Worm (Caenorhabditis elegans) whole organism, L4 larva: Measurements from ENCODE around the gene gsto-2.

Source experiments
- F49E8.2 ChIP-seq: sonication (generic microtip); optimal IDR thresholded peaks from 2 replicates; lab custom pipeline; 2016; ENCODE audit warnings: missing compliant biosample characterization, mild to moderate bottlenecking, missing genetic modification characterization, borderline replicate concordance
- aha-1 ChIP-seq: fragments of 150-350 bp; peaks from one replicate; lab custom pipeline; 2014; ENCODE audit warnings: missing biosample characterization, missing genetic modification characterization
- ama-1 ChIP-seq: fragments of 150-350 bp; optimal IDR thresholded peaks from 2 replicates; lab custom pipeline; 2014; ENCODE audit warnings: inconsistent platforms, mixed read lengths
- ceh-44 ChIP-seq: fragments of 200-800 bp; sonication (Bioruptor generic); IDR thresholded peaks from 2 replicates; pipeline ENCODE4 v1.3.6; 2022; ENCODE audit warnings: missing genetic modification reagents, missing genetic modification characterization, missing compliant biosample characterization
- ces-1 ChIP-seq: fragments of 150-350 bp; sonication (generic microtip); optimal IDR thresholded peaks from 4 replicates; lab custom pipeline; 2014; ENCODE audit warnings: missing biosample characterization, missing genetic modification reagents, missing genetic modification characterization
- ctbp-1 ChIP-seq: fragments of 200-800 bp; sonication (Bioruptor generic); IDR thresholded peaks from 2 replicates; pipeline ENCODE4 v1.3.6; 2022; ENCODE audit warnings: missing genetic modification reagents, missing genetic modification characterization, missing compliant biosample characterization
- daf-16 ChIP-seq, 3 experiments: sonication (generic microtip); optimal IDR thresholded peaks; 2 replicates each; lab custom pipeline; 2016 to 2017; ENCODE audit warnings: missing genetic modification characterization in 3 of 3, missing genetic modification reagents in 3 of 3, mild to moderate bottlenecking in 2 of 3, missing compliant biosample characterization in 2 of 3, missing biosample characterization in 1 of 3, moderate library complexity in 1 of 3
- daf-19 ChIP-seq: fragments of 200-800 bp; sonication (Bioruptor generic); conservative IDR thresholded peaks from 2 replicates; pipeline ENCODE4 v1.3.6; 2022; ENCODE audit warnings: missing genetic modification characterization, missing compliant biosample characterization
- dve-1 ChIP-seq: sonication (generic microtip); optimal IDR thresholded peaks from 2 replicates; lab custom pipeline; 2017; ENCODE audit warnings: antibody characterized with exemption, mild to moderate bottlenecking, missing genetic modification characterization, missing compliant biosample characterization; ENCODE audit not compliant: insufficient read depth
- fkh-10 ChIP-seq: fragments of 150-350 bp; optimal IDR thresholded peaks from 2 replicates; lab custom pipeline; 2014; ENCODE audit warnings: missing biosample characterization, missing genetic modification reagents, missing genetic modification characterization
- hif-1 ChIP-seq, 2 experiments: sonication (generic microtip); optimal IDR thresholded peaks; 2 replicates each; lab custom pipeline; 2016 to 2017; ENCODE audit warnings: missing compliant biosample characterization in 2 of 2, missing genetic modification characterization in 2 of 2, missing genetic modification reagents in 2 of 2, missing genotype in 2 of 2, mild to moderate bottlenecking in 1 of 2
- hlh-11 ChIP-seq: fragments of 200-800 bp; sonication (Bioruptor generic); optimal IDR thresholded peaks from 2 replicates; lab custom pipeline; 2018; ENCODE audit warnings: mild to moderate bottlenecking, missing genetic modification characterization, missing compliant biosample characterization
- jun-1 ChIP-seq: fragments of 150-350 bp; optimal IDR thresholded peaks from 2 replicates; lab custom pipeline; 2014; ENCODE audit warnings: missing biosample characterization, missing genetic modification reagents, missing genetic modification characterization
- lin-15B ChIP-seq: fragments of 150-350 bp; sonication (generic microtip); optimal IDR thresholded peaks from 3 replicates; lab custom pipeline; 2014; ENCODE audit warnings: missing biosample characterization, missing genetic modification characterization
- lin-38 ChIP-seq: fragments of 200-800 bp; sonication (Bioruptor generic); IDR thresholded peaks from 2 replicates; pipeline ENCODE4 v1.3.6; 2022; ENCODE audit warnings: missing genetic modification reagents, missing genetic modification characterization, missing compliant biosample characterization
- mdt-29 ChIP-seq: fragments of 200-800 bp; sonication (Bioruptor generic); IDR thresholded peaks from 2 replicates; pipeline ENCODE4 v1.3.6; 2022; ENCODE audit warnings: missing genetic modification reagents, missing genetic modification characterization, missing compliant biosample characterization
- mxl-2 ChIP-seq: fragments of 200-800 bp; sonication (Bioruptor generic); conservative IDR thresholded peaks from 2 replicates; pipeline ENCODE4 v1.3.6; 2022; ENCODE audit warnings: missing genetic modification reagents, missing genetic modification characterization, missing compliant biosample characterization
- mxl-3 ChIP-seq: fragments of 200-800 bp; sonication (Bioruptor generic); optimal IDR thresholded peaks from 2 replicates; lab custom pipeline; 2018; ENCODE audit warnings: mild to moderate bottlenecking, missing genetic modification characterization, missing compliant biosample characterization
- nhr-111 ChIP-seq: fragments of 200-800 bp; sonication (Bioruptor generic); optimal IDR thresholded peaks from 2 replicates; lab custom pipeline; 2018; ENCODE audit warnings: mild to moderate bottlenecking, missing genetic modification characterization, missing compliant biosample characterization
- nhr-28 ChIP-seq: fragments of 150-350 bp; optimal IDR thresholded peaks from 2 replicates; lab custom pipeline; 2014; ENCODE audit warnings: missing biosample characterization, missing genetic modification characterization
- nhr-42 ChIP-seq: fragments of 200-800 bp; sonication (Bioruptor generic); IDR thresholded peaks from 2 replicates; pipeline ENCODE4 v1.3.6; 2022; ENCODE audit warnings: missing genetic modification characterization, missing compliant biosample characterization
- nhr-76 ChIP-seq: fragments of 150-350 bp; optimal IDR thresholded peaks from 2 replicates; lab custom pipeline; 2014; ENCODE audit warnings: missing biosample characterization, missing genetic modification characterization
- pha-4 ChIP-seq, 2 experiments: fragments of 150-350 bp in 1 of 2; fragments of 200-800 bp in 1 of 2; sonication (Bioruptor generic) in 1 of 2; IDR thresholded peaks in 1 of 2; optimal IDR thresholded peaks in 1 of 2; 2 replicates each; pipeline versions ENCODE4 v1.3.6 to Lab custom; 2014 to 2022; ENCODE audit warnings: missing genetic modification characterization in 2 of 2, missing genetic modification reagents in 2 of 2, missing biosample characterization in 1 of 2, missing compliant biosample characterization in 1 of 2
- spr-1 ChIP-seq: sonication (generic microtip); optimal IDR thresholded peaks from 2 replicates; lab custom pipeline; 2016; ENCODE audit warnings: mild to moderate bottlenecking, missing genetic modification characterization, missing compliant biosample characterization
- tag-97 ChIP-seq: fragments of 200-800 bp; sonication (Bioruptor generic); IDR thresholded peaks from 2 replicates; pipeline ENCODE4 v1.3.6; 2022; ENCODE audit warnings: missing genetic modification characterization, missing compliant biosample characterization
- tra-1 ChIP-seq: fragments of 200-800 bp; sonication (Bioruptor generic); IDR thresholded peaks from 2 replicates; pipeline ENCODE4 v1.3.6; 2022; ENCODE audit warnings: missing genetic modification reagents, missing genetic modification characterization, missing compliant biosample characterization
- unc-130 ChIP-seq: sonication (generic microtip); optimal IDR thresholded peaks from 2 replicates; lab custom pipeline; 2016; ENCODE audit warnings: missing genetic modification reagents, missing genetic modification characterization, missing compliant biosample characterization
- unc-62 ChIP-seq, 3 experiments: fragments of 150-350 bp in 1 of 3; sonication (generic microtip); optimal IDR thresholded peaks in 2 of 3; peaks in 1 of 3; 1 replicate in 1 of 3; 2 replicates in 2 of 3; lab custom pipeline; 2014 to 2017; ENCODE audit warnings: missing biosample characterization in 3 of 3, missing genetic modification characterization in 3 of 3, missing genetic modification reagents in 3 of 3, missing genotype in 1 of 3
- vab-7 ChIP-seq: fragments of 200-800 bp; sonication (Bioruptor generic); IDR thresholded peaks from 2 replicates; pipeline ENCODE4 v1.3.6; 2022; ENCODE audit warnings: missing genetic modification reagents, missing genetic modification characterization, missing compliant biosample characterization

Gene gsto-2

ce11 chrIII:8575359-8576101, 21.0 kb downstream of the gsto-2 start:
- TF ChIP-seq nhr-28 (tag; lab: Kevin White, UChicago) (peak; percentile 15), mxl-2 (GFP tag; lab: Robert Waterston, UW) (no peak), unc-62 (GFP tag; optimal IDR thresholded peaks at IDR 0.05 in 1 of 2; lab: Kevin White, UChicago) (peak in 1 of 2 experiments; percentile 72), unc-62 (tag; optimal IDR thresholded peaks at IDR 0.05; lab: Kevin White, UChicago) (no peak), hif-1 (tag; optimal IDR thresholded peaks at IDR 0.05; lab: Kevin White, UChicago) (no peak), lin-15B (tag; lab: Kevin White, UChicago) (no peak), aha-1 (tag; lab: Kevin White, UChicago) (peak; percentile 67), nhr-42 (GFP tag; lab: Robert Waterston, UW) (no peak)

ce11 chrIII:8577534-8577933, 23.0 kb downstream of the gsto-2 start:
- TF ChIP-seq nhr-111 (GFP tag; lab: Kevin White, UChicago) (no peak), unc-62 (GFP tag; optimal IDR thresholded peaks at IDR 0.05 in 1 of 2; lab: Kevin White, UChicago) (no peak), unc-62 (tag; optimal IDR thresholded peaks at IDR 0.05; lab: Kevin White, UChicago) (no peak), jun-1 (tag; lab: Kevin White, UChicago) (no peak), F49E8.2 (tag; lab: Kevin White, UChicago) (no peak), unc-130 (no peak), daf-19 (no peak), dve-1 (tag; lab: Kevin White, UChicago) (no peak), ama-1 (lab: Kevin White, UChicago) (no peak), tra-1 (no peak)
- TF ChIP-seq, all 104 proteins: peak for 0

ce11 chrIII:8578381-8578780, 23.8 kb downstream of the gsto-2 start:
- TF ChIP-seq unc-62 (GFP tag; optimal IDR thresholded peaks at IDR 0.05 in 1 of 2; lab: Kevin White, UChicago) (peak in 1 of 2 experiments; percentile 83), unc-62 (tag; optimal IDR thresholded peaks at IDR 0.05; lab: Kevin White, UChicago) (no peak), mdt-29 (GFP tag; lab: Robert Waterston, UW) (no peak), vab-7 (GFP tag; lab: Robert Waterston, UW) (no peak), lin-15B (tag; lab: Kevin White, UChicago) (no peak), aha-1 (tag; lab: Kevin White, UChicago) (peak; percentile 5)

ce11 chrIII:8579367-8579766, 24.8 kb downstream of the gsto-2 start:
- TF ChIP-seq aha-1 (tag; lab: Kevin White, UChicago) (peak; percentile 93), ces-1 (GFP tag; lab: Kevin White, UChicago) (no peak), ceh-44 (GFP tag; lab: Robert Waterston, UW) (no peak), ctbp-1 (0 out of 2 replicates have a peak, but pooled peaks have one; percentile 36)

ce11 chrIII:8580802-8581201, 26.2 kb downstream of the gsto-2 start, which contains the start of gene doxa-1:
doxa-1 (plus strand) TSS chrIII:8581102.
- TF ChIP-seq spr-1 (tag; lab: Kevin White, UChicago): no peak
- TF ChIP-seq lin-15B (tag; lab: Kevin White, UChicago): no peak
- TF ChIP-seq nhr-76: no peak
- TF ChIP-seq aha-1 (tag; lab: Kevin White, UChicago): peak; percentile 11
- TF ChIP-seq fkh-10 (GFP tag; lab: Kevin White, UChicago): no peak
- TF ChIP-seq unc-62 (GFP tag; optimal IDR thresholded peaks at IDR 0.05 in 1 of 2; lab: Kevin White, UChicago): peak in 1 of 2 experiments; percentile 87
- no peak for TF ChIP-seq unc-62 (tag; optimal IDR thresholded peaks at IDR 0.05; lab: Kevin White, UChicago)
- no peak for TF ChIP-seq tag-97 (GFP tag; lab: Robert Waterston, UW)
- no peak for TF ChIP-seq pha-4 (GFP tag; IDR thresholded peaks at IDR 0.05; lab: Robert Waterston, UW)
- TF ChIP-seq pha-4 (tag; optimal IDR thresholded peaks at IDR 0.05; lab: Kevin White, UChicago): no peak
- TF ChIP-seq lin-38 (GFP tag; lab: Robert Waterston, UW): no peak
- no peak for TF ChIP-seq daf-16 (GFP tag; optimal IDR thresholded peaks at IDR 0.05; lab: Kevin White, UChicago)
- TF ChIP-seq daf-16 (tag; optimal IDR thresholded peaks at IDR 0.05; lab: Kevin White, UChicago): no peak
- TF ChIP-seq mxl-3 (GFP tag; lab: Kevin White, UChicago): no peak
- TF ChIP-seq hlh-11: no peak
